Worm (Caenorhabditis elegans) whole organism, L4/young adult: ENCODE data around the gene flp-5.
"Not testable (repeated sequence)": the region's sequence is repeated elsewhere in the genome, so short reads cannot be mapped to it uniquely, and the experiment has no call there.

Experiments used
- W03F9.2 ChIP-seq: fragments of 150-350 bp; optimal IDR thresholded peaks from 2 replicates; lab custom pipeline; 2014; ENCODE audit warnings: missing biosample characterization, missing genetic modification characterization
- dao-5 ChIP-seq: sonication (generic microtip); optimal IDR thresholded peaks from 2 replicates; lab custom pipeline; 2016; ENCODE audit warnings: missing genotype, missing genetic modification characterization, moderate library complexity, missing compliant biosample characterization
- him-1 ChIP-seq: sonication (generic microtip); optimal IDR thresholded peaks from 2 replicates; lab custom pipeline; 2016; ENCODE audit warnings: missing genotype, missing genetic modification reagents, missing genetic modification characterization, missing compliant biosample characterization

flp-5 gene

DNA sequence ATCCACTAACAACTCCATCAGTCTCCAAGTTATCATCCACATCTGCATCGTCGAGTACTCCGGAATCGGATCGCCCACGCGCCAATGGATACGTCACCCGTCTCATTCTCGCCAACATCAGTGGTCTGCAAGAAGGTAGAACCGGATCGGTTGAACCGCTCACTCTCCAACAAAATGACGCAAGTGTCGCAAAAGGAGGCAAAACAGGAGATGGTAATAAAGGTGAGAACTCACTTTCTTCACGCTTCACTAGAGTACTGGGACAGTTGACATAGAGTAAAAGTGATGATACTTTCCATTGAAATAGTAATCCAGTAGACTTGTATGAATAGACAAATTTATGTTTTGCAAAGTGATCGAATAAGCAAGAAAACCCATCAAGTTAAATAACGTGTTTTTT is 19.0 kb upstream of the flp-5 start:
- TF ChIP-seq dao-5 (tag; lab: Kevin White, UChicago) (no peak), W03F9.2 (no peak), him-1 (no peak)

DNA sequence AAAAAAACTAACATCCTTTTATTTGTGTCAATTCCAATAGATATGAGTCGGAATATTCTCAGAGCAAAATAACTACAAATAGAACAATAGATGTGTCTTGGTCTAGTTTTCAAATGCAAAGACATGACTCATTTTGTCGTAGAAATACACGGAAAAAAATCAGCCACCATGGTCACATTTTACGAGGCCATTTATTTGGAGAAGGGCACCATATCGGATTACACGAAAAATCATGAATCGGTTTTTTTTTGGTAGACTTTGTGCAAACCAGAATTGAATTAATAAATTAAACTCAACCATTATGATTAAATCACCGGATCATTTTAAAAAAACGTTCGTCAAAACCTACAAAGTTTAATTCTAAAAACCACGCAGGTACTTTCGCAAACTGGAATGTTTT is 7.6 kb upstream of the flp-5 start, which contains the start of gene H03E18.2:
Gene H03E18.2 (minus strand): TSS at position 101 of the 400 bp plus-strand sequence.
- TF ChIP-seq W03F9.2 (no peak), dao-5 (tag; lab: Kevin White, UChicago) (no peak), him-1 (no peak)

DNA sequence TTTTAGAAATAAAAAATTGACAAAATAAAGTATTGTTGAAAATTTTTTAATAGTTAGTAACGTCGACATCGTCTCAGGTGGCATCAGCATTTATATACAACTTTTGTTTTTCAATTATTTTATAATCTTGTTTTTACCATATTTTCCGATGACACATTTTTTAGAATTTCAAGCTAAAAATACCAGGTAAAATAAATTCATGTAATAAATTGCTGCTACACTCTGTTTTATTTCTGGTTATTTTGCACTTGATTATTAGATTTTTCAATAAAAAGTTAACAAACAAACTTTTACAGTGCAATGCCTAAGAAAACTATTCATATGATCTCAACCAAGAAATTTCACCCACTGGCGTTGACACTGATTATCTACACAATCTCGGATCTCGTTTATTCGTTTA is 6.4 kb upstream of the flp-5 start, which contains the start of gene C03G5.14:
Gene C03G5.14 (plus strand): TSS at position 301 of the 400 bp plus-strand sequence.
- TF ChIP-seq W03F9.2: no peak
- TF ChIP-seq him-1: no peak
- TF ChIP-seq dao-5 (tag; lab: Kevin White, UChicago): no peak

DNA sequence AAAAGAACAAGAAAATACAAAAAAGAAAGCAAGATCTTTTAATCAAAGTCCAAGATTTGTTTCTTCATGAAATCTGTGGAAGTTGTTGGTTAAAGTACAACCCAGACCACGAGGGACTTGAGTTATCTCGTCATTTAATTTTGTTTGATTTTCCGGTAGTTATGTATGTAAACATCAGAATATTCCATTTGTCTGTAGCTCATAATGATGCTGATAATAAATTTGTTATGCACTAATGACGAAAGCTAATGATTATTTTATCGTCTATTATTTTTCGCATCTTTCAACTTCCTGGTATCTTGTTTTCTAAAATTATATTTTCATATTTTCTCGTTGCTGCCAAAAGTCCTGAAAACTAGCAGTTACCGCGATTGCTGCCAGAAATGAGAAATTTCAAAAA is 5.0 kb upstream of the flp-5 start:
- no peak for TF ChIP-seq him-1
- no peak for TF ChIP-seq W03F9.2
- TF ChIP-seq dao-5 (tag; lab: Kevin White, UChicago): no peak

DNA sequence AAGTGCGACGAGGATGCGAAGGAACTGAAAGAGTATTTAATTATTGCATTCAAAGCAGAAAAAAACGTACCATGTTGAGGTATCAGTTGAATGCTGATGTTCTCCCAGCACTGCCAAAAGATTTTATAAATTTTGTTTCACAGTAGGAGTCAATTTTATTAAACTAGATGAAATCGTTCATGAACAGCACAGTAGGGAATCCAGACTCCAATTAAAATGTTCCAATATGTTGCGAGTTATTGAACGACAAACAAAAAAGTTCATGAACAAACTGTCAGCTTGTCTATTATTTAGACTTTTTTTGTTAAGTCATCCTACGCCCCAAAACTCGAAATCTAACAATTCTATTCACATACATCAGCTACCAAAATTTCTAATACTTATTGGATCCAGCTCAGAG is 7.0 kb downstream of the flp-5 start, which contains the start of gene nspc-1:
Gene nspc-1 (minus strand): TSS at position 101 of the 400 bp plus-strand sequence.
- not testable (repeated sequence) for TF ChIP-seq him-1; dao-5 (tag; lab: Kevin White, UChicago); W03F9.2

DNA sequence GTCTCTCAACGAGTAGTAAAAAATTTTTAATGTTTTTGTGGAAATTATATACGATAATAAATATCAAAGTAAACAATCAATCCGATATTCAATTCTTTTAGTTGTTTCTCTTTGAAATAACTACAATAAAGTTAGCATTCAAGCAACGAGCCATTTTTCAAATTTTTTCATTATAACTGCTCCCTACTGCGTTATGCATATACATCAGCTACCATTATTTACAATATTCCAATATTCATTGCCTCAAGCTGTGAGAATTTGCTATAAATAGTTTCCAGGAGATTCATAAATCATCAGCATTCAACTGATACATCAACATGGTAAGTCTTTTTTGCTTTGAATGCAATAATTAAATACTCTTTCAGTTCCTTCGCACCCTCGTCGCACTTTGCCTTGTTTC is 8.7 kb downstream of the flp-5 start, which contains the start of gene nspc-3:
Gene nspc-3 (plus strand): TSS at position 301 of the 400 bp plus-strand sequence.
- no peak for TF ChIP-seq dao-5 (tag; lab: Kevin White, UChicago)
- TF ChIP-seq him-1: no peak
- TF ChIP-seq W03F9.2: no peak

DNA sequence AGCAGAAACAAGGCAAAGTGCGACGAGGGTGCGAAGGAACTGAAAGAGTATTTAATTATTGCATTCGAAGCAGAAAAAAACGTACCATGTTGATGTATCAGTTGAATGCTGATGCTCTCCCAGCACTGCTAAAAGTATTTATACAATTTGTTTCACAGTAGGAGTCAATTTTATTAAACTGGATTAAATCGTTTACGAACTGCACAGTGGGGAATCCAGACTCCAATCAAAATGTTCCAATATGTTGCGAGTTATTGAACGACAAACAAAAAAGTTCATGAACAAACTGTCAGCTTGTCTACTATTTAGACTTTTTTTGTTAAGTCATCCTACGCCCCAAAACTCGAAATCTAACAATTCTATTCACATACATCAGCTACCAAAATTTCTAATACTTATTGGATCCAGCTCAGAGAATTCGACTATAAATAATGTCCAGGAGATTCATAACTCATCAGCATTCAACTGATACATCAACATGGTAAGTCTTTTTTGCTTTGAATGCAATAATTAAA is 10.3 kb downstream of the flp-5 start, which contains the start of the genes nspc-4 and nspc-5:
Gene nspc-4 (minus strand): TSS at position 101 of the 515 bp plus-strand sequence.
Gene nspc-5 (plus strand): TSS at position 465 of the 515 bp plus-strand sequence.
- not testable (repeated sequence) for TF ChIP-seq W03F9.2; him-1; dao-5 (tag; lab: Kevin White, UChicago)

DNA sequence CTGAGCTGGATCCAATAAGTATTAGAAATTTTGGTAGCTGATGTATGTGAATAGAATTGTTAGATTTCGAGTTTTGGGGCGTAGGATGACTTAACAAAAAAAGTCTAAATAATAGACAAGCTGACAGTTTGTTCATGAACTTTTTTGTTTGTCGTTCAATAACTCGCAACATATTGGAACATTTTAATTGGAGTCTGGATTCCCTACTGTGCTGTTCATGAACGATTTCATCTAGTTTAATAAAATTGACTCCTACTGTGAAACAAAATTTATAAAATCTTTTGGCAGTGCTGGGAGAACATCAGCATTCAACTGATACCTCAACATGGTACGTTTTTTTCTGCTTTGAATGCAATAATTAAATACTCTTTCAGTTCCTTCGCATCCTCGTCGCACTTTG is 13.5 kb downstream of the flp-5 start, which contains the start of gene nspc-7:
Gene nspc-7 (plus strand): TSS at position 301 of the 400 bp plus-strand sequence.
- not testable (repeated sequence) for TF ChIP-seq W03F9.2; dao-5 (tag; lab: Kevin White, UChicago); him-1

DNA sequence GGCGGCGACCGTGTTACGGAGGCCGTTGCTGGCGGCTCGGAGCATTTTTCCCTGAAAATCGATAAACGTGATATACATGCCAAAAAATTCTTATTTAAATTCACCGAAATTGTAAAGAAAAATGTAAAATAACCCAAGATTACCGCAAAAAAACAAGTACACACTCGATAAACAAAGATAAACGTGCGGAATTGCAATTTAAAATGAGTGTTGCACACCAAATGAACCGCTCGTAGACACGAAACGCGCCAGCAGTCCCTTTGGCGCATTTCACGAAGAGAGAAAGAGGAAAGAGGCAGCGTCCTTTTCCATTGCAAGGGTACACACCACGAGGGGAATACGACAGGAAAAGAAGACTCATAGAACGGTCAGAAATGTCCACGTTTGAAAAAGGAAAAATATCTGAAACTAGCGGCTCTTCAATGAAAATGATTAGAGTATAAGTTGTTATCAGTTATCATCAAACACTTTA is 18.0 kb downstream of the flp-5 start, which contains the start of gene sdha-1:
Gene sdha-1 (minus strand): TSS at position 51 of the 472 bp plus-strand sequence.
- peak; percentile 29 for TF ChIP-seq him-1
- TF ChIP-seq dao-5 (tag; lab: Kevin White, UChicago): no peak
- peak; percentile 78 for TF ChIP-seq W03F9.2

DNA sequence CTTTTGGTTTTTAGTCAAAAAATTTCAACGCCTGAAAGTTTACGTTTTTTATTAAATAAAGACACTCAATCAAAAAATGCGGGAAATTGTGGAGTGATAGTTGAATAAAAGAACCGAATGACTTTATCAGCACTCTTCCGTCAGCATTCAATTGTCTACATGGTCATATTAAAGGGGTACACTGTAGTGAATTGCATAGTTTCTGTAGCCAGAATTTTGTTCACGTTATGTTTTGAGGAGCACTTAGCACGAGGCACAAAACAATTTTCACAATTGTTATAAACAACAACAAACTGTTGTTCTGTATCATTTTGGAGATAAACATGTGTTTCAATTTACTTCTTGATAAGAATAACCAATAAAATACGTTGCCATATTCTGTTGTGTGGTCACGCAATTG is 21.0 kb downstream of the flp-5 start, which contains the start of gene D2021.4:
Gene D2021.4 (minus strand): TSS at position 48 of the 400 bp plus-strand sequence.
- no peak for TF ChIP-seq dao-5 (tag; lab: Kevin White, UChicago)
- no peak for TF ChIP-seq him-1
- TF ChIP-seq W03F9.2: no peak

DNA sequence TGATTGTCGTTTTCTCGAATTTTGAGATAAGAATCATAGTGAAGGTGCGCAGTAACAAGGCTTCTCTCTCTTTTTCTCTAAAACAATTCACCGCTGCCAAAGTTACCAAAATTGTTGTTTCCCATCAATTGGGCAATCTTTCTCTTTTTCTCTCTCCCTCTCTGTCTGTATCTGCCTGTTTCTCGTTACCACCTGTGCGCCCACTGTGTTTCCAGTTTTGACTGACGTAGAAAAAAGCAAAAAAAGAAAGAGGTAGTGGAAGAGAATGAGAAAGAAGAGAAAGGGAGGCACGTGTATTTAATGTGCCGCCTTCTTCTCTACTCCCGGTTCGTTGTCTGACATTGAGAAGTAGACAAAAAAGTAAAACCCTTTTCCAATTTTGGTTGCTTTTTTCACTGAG is 22.0 kb downstream of the flp-5 start:
- TF ChIP-seq him-1: no peak

DNA sequence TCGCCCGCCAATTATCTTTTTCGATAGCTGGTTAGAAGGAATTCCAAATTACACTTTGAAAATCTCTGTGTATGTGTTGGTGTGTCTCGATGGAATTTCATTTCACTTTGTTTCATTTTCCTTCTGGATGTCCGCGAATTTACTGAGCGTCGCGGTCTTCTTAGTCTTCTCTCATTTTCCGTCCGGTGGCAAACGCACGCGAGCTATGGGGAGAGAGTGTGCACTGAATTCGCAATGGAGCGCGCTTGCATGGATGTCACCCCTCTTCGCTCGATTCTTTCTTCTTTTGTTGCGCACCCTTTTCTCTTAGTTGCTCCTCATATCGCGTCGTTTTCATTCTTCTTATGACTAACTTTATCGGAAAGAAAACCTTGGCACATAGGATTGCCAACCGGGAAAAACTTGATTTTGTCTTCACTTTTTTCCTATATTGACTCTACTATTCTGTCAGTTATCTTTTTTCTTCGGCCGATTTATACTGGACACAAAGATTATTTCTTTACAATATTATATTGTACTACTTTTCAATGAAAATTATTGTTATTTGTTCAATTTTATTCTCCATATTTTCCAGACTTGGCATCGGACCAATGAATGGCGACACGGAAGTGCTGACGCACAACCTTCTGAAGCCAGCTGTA is 23.8 kb downstream of the flp-5 start, which contains the start of gene dhhc-14:
Gene dhhc-14 (plus strand): TSS at position 591 of the 641 bp plus-strand sequence.
- TF ChIP-seq dao-5 (tag; lab: Kevin White, UChicago): no peak
- TF ChIP-seq W03F9.2: no peak
- TF ChIP-seq him-1: no peak

DNA sequence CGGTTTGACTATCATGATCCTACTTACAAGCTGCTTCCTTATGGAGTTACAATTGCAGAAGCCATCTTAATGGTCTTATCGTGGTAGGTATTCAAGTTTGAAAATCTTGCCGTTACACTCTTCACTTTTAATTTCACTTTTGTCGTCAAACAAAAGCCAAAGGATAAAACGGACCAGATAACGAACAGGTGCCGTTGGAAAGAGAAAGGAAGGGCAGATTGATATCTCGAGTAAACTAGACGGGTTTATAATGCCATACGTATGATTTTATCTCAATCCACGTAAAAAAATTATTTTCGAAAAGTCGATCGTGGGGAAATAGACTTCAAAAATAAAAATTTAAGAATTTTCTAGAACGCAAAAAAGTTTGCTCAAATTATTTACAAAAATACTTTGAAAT is 26.0 kb downstream of the flp-5 start:
- TF ChIP-seq dao-5 (tag; lab: Kevin White, UChicago) (no peak), him-1 (no peak), W03F9.2 (no peak)

DNA sequence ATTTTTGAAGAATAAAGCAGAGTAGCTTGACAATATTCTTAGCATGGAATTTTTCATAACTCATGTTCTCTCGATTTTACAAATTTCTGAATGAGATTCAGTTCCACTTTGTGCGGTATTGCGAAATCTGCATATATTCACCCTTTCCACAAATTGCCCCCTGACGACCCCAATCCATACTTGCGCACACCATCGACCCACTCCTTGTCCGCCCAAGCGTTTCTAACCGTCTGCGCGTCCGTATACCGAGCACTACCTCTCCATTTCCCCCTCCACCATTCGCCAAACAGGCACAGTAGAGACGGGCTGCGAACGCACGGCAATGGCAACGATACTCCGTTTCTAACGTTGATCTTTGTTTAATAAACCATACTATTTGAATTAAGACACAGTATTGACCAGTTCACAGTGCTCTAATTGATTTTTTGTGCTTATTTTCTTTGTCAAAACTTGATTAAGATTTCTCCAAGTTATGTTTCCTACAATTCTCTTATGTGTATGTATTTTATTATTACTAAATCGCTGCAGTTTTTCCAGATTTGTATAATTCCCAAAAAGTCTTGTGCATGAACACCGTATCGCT is 28.7 kb downstream of the flp-5 start, which contains the start of gene utx-1:
Gene utx-1 (plus strand): TSS at position 533 of the 583 bp plus-strand sequence.
- TF ChIP-seq dao-5 (tag; lab: Kevin White, UChicago) (no peak), W03F9.2 (no peak), him-1 (no peak)
